Fruit fly (Drosophila melanogaster) whole organism, wandering third instar larva: ENCODE results near the gene Archease.

Experiments
- Abd-B ChIP-seq: fragments of >200 bp; optimal IDR thresholded peaks from 2 replicates; lab custom pipeline; 2017; ENCODE audit warnings: missing biosample characterization, missing genetic modification characterization
- CG32264 ChIP-seq: fragments of 200-800 bp; sonication (Bioruptor generic); optimal IDR thresholded peaks from 2 replicates; lab custom pipeline; 2016; ENCODE audit warnings: missing biosample characterization, missing genetic modification characterization
- CG9705 ChIP-seq: fragments of 200-800 bp; sonication (Bioruptor generic); optimal IDR thresholded peaks from 2 replicates; lab custom pipeline; 2018; ENCODE audit warnings: missing biosample characterization, mild to moderate bottlenecking, missing genetic modification characterization
- CrebA ChIP-seq: fragments of 200-800 bp; sonication (Bioruptor generic); optimal IDR thresholded peaks from 2 replicates; lab custom pipeline; 2016; ENCODE audit warnings: missing biosample characterization, mild to moderate bottlenecking, missing genetic modification characterization, borderline replicate concordance
- Dfd ChIP-seq: fragments of >200 bp; optimal IDR thresholded peaks from 2 replicates; lab custom pipeline; 2017; ENCODE audit warnings: missing biosample characterization, missing genetic modification characterization
- Dif ChIP-seq: fragments of 200-275, 200-300 bp; sonication (Bioruptor generic); optimal IDR thresholded peaks from 2 replicates; lab custom pipeline; 2018; ENCODE audit warnings: missing biosample characterization, missing genetic modification characterization; ENCODE audit not compliant: partially characterized antibody
- GATAd ChIP-seq: sonication (Bioruptor generic); optimal IDR thresholded peaks from 2 replicates; lab custom pipeline; 2016; ENCODE audit warnings: missing biosample characterization, missing genetic modification characterization
- HLH106 ChIP-seq: fragments of 200-800 bp; optimal IDR thresholded peaks from 3 replicates; lab custom pipeline; 2019; ENCODE audit warnings: missing biosample characterization, mild to moderate bottlenecking, missing genetic modification characterization, moderate library complexity
- Hnf4 ChIP-seq: fragments of 200-800 bp; sonication (Bioruptor generic); optimal IDR thresholded peaks from 2 replicates; lab custom pipeline; 2016; ENCODE audit warnings: missing biosample characterization, mild to moderate bottlenecking, missing genetic modification characterization
- Hr78 ChIP-seq: fragments of >200 bp; optimal IDR thresholded peaks from 2 replicates; lab custom pipeline; 2017; ENCODE audit warnings: missing biosample characterization, missing genetic modification characterization
- Hr83 ChIP-seq: fragments of 200-300 bp; sonication (Bioruptor generic); optimal IDR thresholded peaks from 2 replicates; lab custom pipeline; 2016; ENCODE audit warnings: missing biosample characterization, mild to moderate bottlenecking, missing genetic modification characterization, moderate library complexity; ENCODE audit not compliant: poor library complexity, severe bottlenecking
- Jra ChIP-seq: sonication (Bioruptor generic); optimal IDR thresholded peaks from 2 replicates; lab custom pipeline; 2016; ENCODE audit warnings: missing biosample characterization, missing genetic modification characterization
- Mio ChIP-seq: sonication (Bioruptor generic); optimal IDR thresholded peaks from 2 replicates; lab custom pipeline; 2016; ENCODE audit warnings: missing biosample characterization, missing genetic modification characterization
- Myc ChIP-seq: fragments of >200 bp; optimal IDR thresholded peaks from 2 replicates; lab custom pipeline; 2017
- N ChIP-seq: fragments of >200 bp; optimal IDR thresholded peaks from 2 replicates; lab custom pipeline; 2018; ENCODE audit warnings: missing biosample characterization, missing external identifiers, missing genetic modification characterization
- OdsH ChIP-seq: fragments of 200-800 bp; sonication (Bioruptor generic); optimal IDR thresholded peaks from 2 replicates; lab custom pipeline; 2016; ENCODE audit warnings: missing biosample characterization, mild to moderate bottlenecking, missing genetic modification characterization
- Rel ChIP-seq, 2 experiments: fragments of 200-800 bp; sonication (Bioruptor generic) in 1 of 2; optimal IDR thresholded peaks; 2 replicates in 1 of 2; 3 replicates in 1 of 2; lab custom pipeline; 2016 to 2019; ENCODE audit warnings: mild to moderate bottlenecking in 2 of 2, missing biosample characterization in 2 of 2, missing genetic modification characterization in 2 of 2, moderate library complexity in 1 of 2
- Sp1 ChIP-seq: fragments of 200-800 bp; sonication (Bioruptor generic); optimal IDR thresholded peaks from 3 replicates; lab custom pipeline; 2019; ENCODE audit warnings: missing biosample characterization, mild to moderate bottlenecking, missing genetic modification characterization, moderate library complexity
- Vsx2 ChIP-seq: fragments of 200-300, 225-300 bp; sonication (Bioruptor generic); optimal IDR thresholded peaks from 2 replicates; lab custom pipeline; 2018; ENCODE audit warnings: missing biosample characterization, missing genetic modification characterization; ENCODE audit not compliant: partially characterized antibody
- br ChIP-seq: fragments of 200-800 bp; sonication (Bioruptor generic); optimal IDR thresholded peaks from 2 replicates; lab custom pipeline; 2016; ENCODE audit warnings: missing biosample characterization, missing genetic modification characterization
- brk ChIP-seq: fragments of 200-800 bp; sonication (Bioruptor generic); optimal IDR thresholded peaks from 2 replicates; lab custom pipeline; 2016; ENCODE audit warnings: missing biosample characterization, mild to moderate bottlenecking, missing genetic modification characterization
- dl ChIP-seq, 2 experiments: fragments of 175-275, 200-275 bp in 1 of 2; fragments of 200-275 bp in 1 of 2; sonication (Bioruptor generic); optimal IDR thresholded peaks; lab custom pipeline; 2018; ENCODE audit warnings: mild to moderate bottlenecking in 2 of 2, missing biosample characterization in 2 of 2, missing genetic modification characterization in 2 of 2, moderate library complexity in 2 of 2; ENCODE audit not compliant: partially characterized antibody in 2 of 2, insufficient read depth in 1 of 2
- dmrt93B ChIP-seq: fragments of 200-800 bp; sonication (Bioruptor generic); optimal IDR thresholded peaks from 2 replicates; lab custom pipeline; 2018; ENCODE audit warnings: missing biosample characterization, mild to moderate bottlenecking, missing genetic modification characterization
- dsf ChIP-seq: sonication (Bioruptor generic); optimal IDR thresholded peaks from 2 replicates; lab custom pipeline; 2016; ENCODE audit warnings: missing biosample characterization, missing genetic modification characterization, borderline replicate concordance
- ey ChIP-seq: fragments of 200-800 bp; sonication (Bioruptor generic); optimal IDR thresholded peaks from 2 replicates; lab custom pipeline; 2016; ENCODE audit warnings: missing biosample characterization, missing genetic modification characterization
- foxo ChIP-seq, 2 experiments: fragments of 200-800 bp; sonication (Bioruptor generic); optimal IDR thresholded peaks; 2 replicates in 1 of 2; 3 replicates in 1 of 2; lab custom pipeline; 2016 to 2017; ENCODE audit warnings: missing biosample characterization in 2 of 2, missing genetic modification characterization in 2 of 2
- fru ChIP-seq: fragments of 200-800 bp; sonication (Bioruptor generic); optimal IDR thresholded peaks from 3 replicates; lab custom pipeline; 2016; ENCODE audit warnings: missing biosample characterization, mild to moderate bottlenecking, missing genetic modification characterization
- h ChIP-seq: fragments of 200-800 bp; sonication (Bioruptor generic); optimal IDR thresholded peaks from 3 replicates; lab custom pipeline; 2016; ENCODE audit warnings: missing biosample characterization, mild to moderate bottlenecking, missing genetic modification characterization
- jim ChIP-seq: fragments of 175-275, 200-325 bp; sonication (Bioruptor generic); optimal IDR thresholded peaks from 2 replicates; lab custom pipeline; 2016; ENCODE audit warnings: missing biosample characterization, mild to moderate bottlenecking, missing genetic modification characterization
- lola ChIP-seq: fragments of >200 bp; optimal IDR thresholded peaks from 2 replicates; lab custom pipeline; 2017; ENCODE audit warnings: missing biosample characterization, missing genetic modification characterization
- pan ChIP-seq: fragments of >200 bp; optimal IDR thresholded peaks from 2 replicates; lab custom pipeline; 2017
- psq ChIP-seq: fragments of 200-800 bp; sonication (Bioruptor generic); optimal IDR thresholded peaks from 3 replicates; lab custom pipeline; 2017; ENCODE audit warnings: missing biosample characterization, mild to moderate bottlenecking, missing genetic modification characterization, moderate library complexity
- rgr ChIP-seq: fragments of 200-800 bp; sonication (Bioruptor generic); optimal IDR thresholded peaks from 3 replicates; lab custom pipeline; 2016; ENCODE audit warnings: missing biosample characterization, mild to moderate bottlenecking, missing genetic modification characterization
- sage ChIP-seq: fragments of 200-800 bp; sonication (Bioruptor generic); optimal IDR thresholded peaks from 2 replicates; lab custom pipeline; 2016; ENCODE audit warnings: missing biosample characterization, mild to moderate bottlenecking, missing genetic modification characterization
- sv ChIP-seq: fragments of 200-800 bp; sonication (Bioruptor generic); optimal IDR thresholded peaks from 3 replicates; lab custom pipeline; 2016; ENCODE audit warnings: missing biosample characterization, missing genetic modification characterization
- tai ChIP-seq: sonication (Bioruptor generic); optimal IDR thresholded peaks from 2 replicates; lab custom pipeline; 2016; ENCODE audit warnings: missing biosample characterization, missing genetic modification characterization
- usp ChIP-seq: fragments of >200 bp; optimal IDR thresholded peaks from 2 replicates; lab custom pipeline; 2017; ENCODE audit warnings: missing biosample characterization, missing genetic modification characterization
- woc ChIP-seq: sonication (Bioruptor generic); optimal IDR thresholded peaks from 2 replicates; lab custom pipeline; 2016; ENCODE audit warnings: missing biosample characterization, mild to moderate bottlenecking, missing genetic modification characterization

The Archease gene

dm6 chr3R:21621448-21621847 lies 41.3 kb downstream of the Archease start:
- no peak for TF ChIP-seq woc (GFP tag; lab: Kevin White, UChicago)
- peak; percentile 20 for TF ChIP-seq Dfd (GFP tag; lab: Kevin White, UChicago)

dm6 chr3R:21619745-21620144 lies 43.0 kb downstream of the Archease start:
- TF ChIP-seq dmrt93B (GFP tag; lab: Kevin White, UChicago) (no peak), Abd-B (GFP tag; lab: Kevin White, UChicago) (no peak), Hnf4 (GFP tag; lab: Kevin White, UChicago) (no peak), dl (GFP tag; optimal IDR thresholded peaks at IDR 0.05; lab: Kevin White, UChicago; ENCODE audit: insufficient read depth in 1 of 2, partially characterized antibody in 2 of 2) (no peak), Myc (peak; percentile 66), brk (no peak), CG9705 (no peak), Vsx2 (GFP tag; lab: Kevin White, UChicago) (peak; percentile 78), woc (GFP tag; lab: Kevin White, UChicago) (no peak), usp (GFP tag; lab: Kevin White, UChicago) (no peak), N (GFP tag; lab: Kevin White, UChicago) (peak; percentile 87), Hr78 (GFP tag; lab: Kevin White, UChicago) (peak; percentile 10), br (no peak), Dif (GFP tag; lab: Kevin White, UChicago) (no peak), lola (GFP tag; lab: Kevin White, UChicago) (no peak), Rel (GFP tag; optimal IDR thresholded peaks at IDR 0.05; lab: Kevin White, UChicago) (no peak), Rel (tag; optimal IDR thresholded peaks at IDR 0.05; lab: Kevin White, UChicago) (no peak)

DNA sequence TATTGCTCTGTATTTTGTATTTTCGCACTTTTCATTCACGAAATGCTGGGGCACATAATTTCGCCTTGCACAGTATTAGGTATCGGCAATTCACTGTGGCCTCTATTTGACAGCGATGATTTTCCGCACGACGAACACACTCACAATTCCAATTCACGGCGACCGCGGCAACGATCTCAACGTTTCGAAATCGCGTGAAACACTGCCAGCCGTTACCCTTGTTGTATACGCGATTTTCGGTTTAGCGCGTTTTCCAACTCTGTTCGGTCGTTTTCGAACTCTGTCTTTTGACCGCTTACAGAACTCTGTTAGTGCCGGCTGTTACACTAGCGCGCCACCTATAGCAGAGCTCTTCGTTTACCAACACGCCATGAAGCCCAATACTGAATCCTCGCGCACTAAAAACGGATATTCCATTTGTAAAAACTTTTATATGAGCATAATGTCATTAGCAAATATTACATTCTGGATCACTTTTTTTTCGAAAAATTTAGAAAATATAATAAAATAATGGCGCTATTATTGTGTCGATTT lies 43.6 kb downstream of the Archease start, which contains the start of gene InR:
InR (minus strand) TSS at position 205 of the 534 bp plus-strand sequence.
- TF ChIP-seq Myc (peak; percentile 36), Hnf4 (GFP tag; lab: Kevin White, UChicago) (peak; percentile 92), foxo (GFP tag; optimal IDR thresholded peaks at IDR 0.05; lab: Kevin White, UChicago) (peak; percentile 38 to 88), Dfd (GFP tag; lab: Kevin White, UChicago) (no peak), Mio (no peak), Sp1 (GFP tag; lab: Kevin White, UChicago) (peak; percentile 78), sage (peak; percentile 27), CrebA (GFP tag; lab: Kevin White, UChicago) (peak; percentile 33), h (GFP tag; lab: Kevin White, UChicago) (peak; percentile 87), Dif (GFP tag; lab: Kevin White, UChicago) (peak; percentile 60), Rel (GFP tag; optimal IDR thresholded peaks at IDR 0.05; lab: Kevin White, UChicago) (no peak), Rel (tag; optimal IDR thresholded peaks at IDR 0.05; lab: Kevin White, UChicago) (peak; percentile 70), dsf (GFP tag; lab: Kevin White, UChicago) (peak; percentile 67), lola (GFP tag; lab: Kevin White, UChicago) (no peak), pan (lab: Kevin White, UChicago) (no peak), CG32264 (peak; percentile 55), HLH106 (tag; lab: Kevin White, UChicago) (peak; percentile 66), usp (GFP tag; lab: Kevin White, UChicago) (no peak), fru (peak; percentile 79), ey (GFP tag; lab: Kevin White, UChicago) (peak; percentile 61), Vsx2 (GFP tag; lab: Kevin White, UChicago) (no peak), dl (GFP tag; optimal IDR thresholded peaks at IDR 0.05; lab: Kevin White, UChicago; ENCODE audit: insufficient read depth in 1 of 2, partially characterized antibody in 2 of 2) (peak; percentile 3 to 48), Jra (GFP tag; lab: Kevin White, UChicago) (peak; percentile 90), CG9705 (peak; percentile 42), psq (peak; percentile 66), brk (peak; percentile 71), sv (GFP tag; lab: Kevin White, UChicago) (peak; percentile 55), rgr (peak; percentile 87), woc (GFP tag; lab: Kevin White, UChicago) (peak; percentile 33), jim (GFP tag; lab: Kevin White, UChicago) (peak; percentile 63), N (GFP tag; lab: Kevin White, UChicago) (no peak), br (peak; percentile 84), dmrt93B (GFP tag; lab: Kevin White, UChicago) (peak; percentile 59), tai (GFP tag; lab: Kevin White, UChicago) (peak; percentile 86), Hr83 (GFP tag; lab: Kevin White, UChicago) (peak; percentile 98), OdsH (peak; percentile 79), Hr78 (GFP tag; lab: Kevin White, UChicago) (no peak), GATAd (GFP tag; lab: Kevin White, UChicago) (peak; percentile 42), Abd-B (GFP tag; lab: Kevin White, UChicago) (no peak)
